Fruit fly (Drosophila melanogaster) whole organism, prepupa: ENCODE measurements around the gene Ten-m.

Experiments
- CG10631 ChIP-seq: fragments of 200-800 bp; sonication (Bioruptor generic); optimal IDR thresholded peaks from 2 replicates; lab custom pipeline; 2016; ENCODE audit warnings: missing biosample characterization, missing genetic modification characterization
- CG31627 ChIP-seq: fragments of 200-800 bp; sonication (Bioruptor generic); optimal IDR thresholded peaks from 3 replicates; lab custom pipeline; 2016; ENCODE audit warnings: missing biosample characterization, missing genetic modification characterization
- CG6163 ChIP-seq: fragments of 200-800 bp; sonication (Bioruptor generic); IDR thresholded peaks from 3 replicates; pipeline ENCODE4 v1.3.6; 2022; ENCODE audit warnings: missing biosample characterization, missing genetic modification characterization
- CG6854 ChIP-seq: fragments of 200-800 bp; sonication (Bioruptor generic); optimal IDR thresholded peaks from 2 replicates; lab custom pipeline; 2017; ENCODE audit warnings: missing biosample characterization, mild to moderate bottlenecking, missing genetic modification characterization
- Eip93F ChIP-seq: fragments of 200-800 bp; sonication (Bioruptor generic); optimal IDR thresholded peaks from 2 replicates; lab custom pipeline; 2016; ENCODE audit warnings: missing biosample characterization, mild to moderate bottlenecking, missing genetic modification characterization
- Ets21C ChIP-seq: fragments of 200-800 bp; sonication (Bioruptor generic); optimal IDR thresholded peaks from 3 replicates; lab custom pipeline; 2016; ENCODE audit warnings: missing biosample characterization, missing genetic modification characterization
- Gug ChIP-seq: fragments of 200-800 bp; sonication (Bioruptor generic); IDR thresholded peaks from 2 replicates; pipeline ENCODE4 v1.3.6; 2022; ENCODE audit warnings: missing biosample characterization, missing genetic modification characterization
- Hr38 ChIP-seq: sonication (Bioruptor generic); optimal IDR thresholded peaks from 2 replicates; lab custom pipeline; 2016; ENCODE audit warnings: missing biosample characterization, missing genetic modification characterization
- Smox ChIP-seq: fragments of 200-800 bp; sonication (Bioruptor generic); optimal IDR thresholded peaks from 3 replicates; lab custom pipeline; 2016; ENCODE audit warnings: missing biosample characterization, missing genetic modification characterization
- Sox102F ChIP-seq: fragments of 200-800 bp; sonication (Bioruptor generic); optimal IDR thresholded peaks from 2 replicates; lab custom pipeline; 2016; ENCODE audit warnings: missing biosample characterization, mild to moderate bottlenecking, missing genetic modification characterization
- Sox15 ChIP-seq: fragments of 200-800 bp; sonication (Bioruptor generic); optimal IDR thresholded peaks from 3 replicates; lab custom pipeline; 2016; ENCODE audit warnings: missing biosample characterization, missing genetic modification characterization

DNA sequence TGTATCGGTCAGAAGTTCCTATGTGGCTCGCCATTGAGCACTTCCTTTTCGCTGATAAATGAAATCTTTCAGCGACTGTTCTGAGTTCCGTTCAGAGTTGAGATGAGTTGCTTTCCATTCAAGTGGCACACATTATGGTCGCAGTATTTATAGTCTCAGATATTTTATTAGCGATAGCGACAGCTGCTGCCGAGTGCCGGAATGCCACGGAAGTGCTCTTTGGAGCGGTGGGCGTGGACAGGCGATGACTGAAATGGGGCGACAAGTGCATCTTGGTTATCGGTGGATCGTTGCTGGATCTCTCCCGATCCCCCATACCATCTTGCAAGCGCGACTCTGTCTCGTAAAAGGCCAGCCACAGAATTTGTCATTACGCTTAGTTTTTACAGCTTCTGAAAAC is 6.1 kb downstream of the Ten-m start:
- TF ChIP-seq Ets21C (no peak), Smox (no peak), CG6854 (GFP tag; lab: Kevin White, UChicago) (no peak), CG6163 (GFP tag; lab: Robert Waterston, UW) (0 out of 3 replicates have a peak, but pooled peaks have one; percentile 22), Eip93F (GFP tag; lab: Kevin White, UChicago) (no peak), CG31627 (no peak), CG10631 (no peak), Hr38 (GFP tag; lab: Kevin White, UChicago) (no peak), Sox15 (GFP tag; lab: Kevin White, UChicago) (no peak), Gug (GFP tag; lab: Robert Waterston, UW) (no peak), Sox102F (GFP tag; lab: Kevin White, UChicago) (no peak)
